Fruit fly (Drosophila melanogaster) whole organism, pupa: ENCODE results near the gene indra.
A peak's percentile ranks its signal among the peaks of the same experiment; 100 is the strongest.

Experiments
- CG10348 ChIP-seq: fragments of 200-800 bp; sonication (Bioruptor generic); IDR thresholded peaks from 2 replicates; pipeline ENCODE4 v1.3.6; 2022; ENCODE audit warnings: missing biosample characterization, missing genetic modification characterization
- CG12605 ChIP-seq: fragments of 200-800 bp; sonication (Bioruptor generic); IDR thresholded peaks from 2 replicates; pipeline ENCODE4 v1.3.6; 2022; ENCODE audit warnings: missing biosample characterization, missing genetic modification characterization
- CG13204 ChIP-seq: fragments of 200-800 bp; sonication (Bioruptor generic); optimal IDR thresholded peaks from 2 replicates; lab custom pipeline; 2018; ENCODE audit warnings: missing biosample characterization, mild to moderate bottlenecking, missing genetic modification characterization, moderate library complexity
- CG14655 ChIP-seq: fragments of 200-800 bp; sonication (Bioruptor generic); optimal IDR thresholded peaks from 3 replicates; lab custom pipeline; 2017; ENCODE audit warnings: mild to moderate bottlenecking, missing biosample characterization, missing genetic modification reagents, missing genetic modification characterization
- CG15710 ChIP-seq: fragments of 200-800 bp; sonication (Bioruptor generic); optimal IDR thresholded peaks from 2 replicates; lab custom pipeline; 2018; ENCODE audit warnings: missing biosample characterization, mild to moderate bottlenecking, missing genetic modification characterization, moderate library complexity
- CG17806 ChIP-seq: fragments of 200-800 bp; sonication (Bioruptor generic); optimal IDR thresholded peaks from 2 replicates; lab custom pipeline; 2018; ENCODE audit warnings: missing biosample characterization, mild to moderate bottlenecking, missing genetic modification characterization, moderate library complexity
- CG32121 ChIP-seq: fragments of 200-800 bp; sonication (Bioruptor generic); IDR thresholded peaks from 2 replicates; pipeline ENCODE4 v1.3.6; 2022; ENCODE audit warnings: missing biosample characterization, missing genetic modification characterization
- CG34367 ChIP-seq: fragments of 200-800 bp; sonication (Bioruptor generic); optimal IDR thresholded peaks from 2 replicates; lab custom pipeline; 2018; ENCODE audit warnings: missing biosample characterization, mild to moderate bottlenecking, missing genetic modification characterization
- CG4496 ChIP-seq: fragments of 200-800 bp; sonication (Bioruptor generic); IDR thresholded peaks from 3 replicates; pipeline ENCODE4 v1.3.6; 2022; ENCODE audit warnings: missing biosample characterization, missing genetic modification characterization
- CG8159 ChIP-seq: fragments of 200-800 bp; sonication (Bioruptor generic); optimal IDR thresholded peaks from 3 replicates; lab custom pipeline; 2018; ENCODE audit warnings: missing biosample characterization, mild to moderate bottlenecking, missing genetic modification characterization, moderate library complexity
- CG8301 ChIP-seq: fragments of 200-800 bp; sonication (Bioruptor generic); optimal IDR thresholded peaks from 2 replicates; lab custom pipeline; 2018; ENCODE audit warnings: missing biosample characterization, mild to moderate bottlenecking, missing genetic modification characterization
- CG9948 ChIP-seq: fragments of 200-800 bp; sonication (Bioruptor generic); optimal IDR thresholded peaks from 2 replicates; lab custom pipeline; 2018; ENCODE audit warnings: missing biosample characterization, mild to moderate bottlenecking, missing genetic modification characterization, moderate library complexity
- D1 ChIP-seq: fragments of 200-800 bp; sonication (Bioruptor generic); optimal IDR thresholded peaks from 2 replicates; lab custom pipeline; 2018; ENCODE audit warnings: missing biosample characterization, mild to moderate bottlenecking, missing genetic modification characterization, moderate library complexity
- EcR ChIP-seq: fragments of 200-800 bp; sonication (Bioruptor generic); optimal IDR thresholded peaks from 3 replicates; lab custom pipeline; 2019; ENCODE audit warnings: missing biosample characterization, missing genetic modification characterization, mild to moderate bottlenecking, moderate library complexity, missing genetic modification reagents
- Ets98B ChIP-seq: fragments of 200-800 bp; sonication (Bioruptor generic); IDR thresholded peaks from 2 replicates; pipeline ENCODE4 v1.3.6; 2022; ENCODE audit warnings: missing biosample characterization, missing genetic modification characterization
- Pif1A ChIP-seq: fragments of 200-800 bp; sonication (Bioruptor generic); optimal IDR thresholded peaks from 3 replicates; lab custom pipeline; 2016; ENCODE audit warnings: missing biosample characterization, missing genetic modification characterization
- Pif1B ChIP-seq: fragments of 200-800 bp; sonication (Bioruptor generic); optimal IDR thresholded peaks from 3 replicates; lab custom pipeline; 2016; ENCODE audit warnings: missing biosample characterization, missing genetic modification characterization
- Snoo ChIP-seq: fragments of 200-800 bp; sonication (Bioruptor generic); optimal IDR thresholded peaks from 3 replicates; lab custom pipeline; 2017; ENCODE audit warnings: missing biosample characterization, mild to moderate bottlenecking, missing genetic modification characterization, inconsistent platforms
- fd96Ca ChIP-seq: fragments of 200-800 bp; sonication (Bioruptor generic); IDR thresholded peaks from 3 replicates; pipeline ENCODE4 v1.3.6; 2022; ENCODE audit warnings: missing biosample characterization, missing genetic modification characterization
- gl ChIP-seq: fragments of 200-800 bp; sonication (Bioruptor generic); optimal IDR thresholded peaks from 2 replicates; lab custom pipeline; 2018; ENCODE audit warnings: missing biosample characterization, mild to moderate bottlenecking, missing genetic modification characterization
- rn ChIP-seq: fragments of 200-800 bp; sonication (Bioruptor generic); IDR thresholded peaks from 2 replicates; pipeline ENCODE4 v1.3.6; 2022; ENCODE audit warnings: missing biosample characterization, missing genetic modification characterization

indra gene

dm6 chr3L:1331542-1331941, 10.7 kb downstream of the indra start, which contains the start of gene msd1:
TSS of gene msd1 (plus strand) at chr3L:1331744.
- TF ChIP-seq CG14655 (no peak), CG8159 (no peak), CG34367 (tag; lab: Kevin White, UChicago) (no peak), CG10348 (GFP tag; lab: Robert Waterston, UW) (no peak), Pif1A (GFP tag; lab: Kevin White, UChicago) (no peak), CG9948 (tag; lab: Kevin White, UChicago) (no peak), D1 (tag; lab: Kevin White, UChicago) (no peak), EcR (GFP tag; lab: Kevin White, UChicago) (no peak), gl (tag; lab: Kevin White, UChicago) (no peak)
- TF ChIP-seq, all 21 proteins: peak for 0

- peak; percentile 47; the same call in 1 of the 2 replicates for TF ChIP-seq Ets98B (GFP tag; lab: Robert Waterston, UW)
- no peak for TF ChIP-seq CG13204 (GFP tag; lab: Kevin White, UChicago)
- TF ChIP-seq, all 21 proteins: peak for 1
These were observed 11.8 kb downstream of the indra start for dm6 chr3L:1330420-1330819.

dm6 chr3L:1329724-1330123, 12.5 kb downstream of the indra start, which contains the start of gene ND-ACP:
TSS of gene ND-ACP (plus strand) at chr3L:1329949.
- TF ChIP-seq CG4496 (GFP tag; lab: Robert Waterston, UW) (no peak), CG12605 (GFP tag; lab: Robert Waterston, UW) (no peak), CG32121 (no peak), CG17806 (tag; lab: Kevin White, UChicago) (no peak), Ets98B (GFP tag; lab: Robert Waterston, UW) (no peak), rn (GFP tag; lab: Robert Waterston, UW) (no peak), CG8301 (no peak), Pif1B (no peak), EcR (GFP tag; lab: Kevin White, UChicago) (no peak)

- no peak for TF ChIP-seq gl (tag; lab: Kevin White, UChicago)
- no peak for TF ChIP-seq EcR (GFP tag; lab: Kevin White, UChicago)
- TF ChIP-seq Pif1A (GFP tag; lab: Kevin White, UChicago): no peak
- no peak for TF ChIP-seq fd96Ca (GFP tag; lab: Robert Waterston, UW)
These were observed 16.6 kb downstream of the indra start for dm6 chr3L:1325626-1325937.

- TF ChIP-seq Pif1B: no peak
- TF ChIP-seq Pif1A (GFP tag; lab: Kevin White, UChicago): no peak
- TF ChIP-seq CG32121: no peak
- TF ChIP-seq CG15710 (tag; lab: Kevin White, UChicago): no peak
- no peak for TF ChIP-seq CG13204 (GFP tag; lab: Kevin White, UChicago)
- TF ChIP-seq fd96Ca (GFP tag; lab: Robert Waterston, UW): no peak
- TF ChIP-seq Ets98B (GFP tag; lab: Robert Waterston, UW): no peak
- no peak for TF ChIP-seq CG17806 (tag; lab: Kevin White, UChicago)
- TF ChIP-seq, all 21 proteins: peak for 0
These were observed 17.2 kb downstream of the indra start for dm6 chr3L:1324818-1325625.

dm6 chr3L:1323136-1323535, 19.1 kb downstream of the indra start:
- TF ChIP-seq D1 (tag; lab: Kevin White, UChicago): no peak
- no peak for TF ChIP-seq CG32121
- no peak for TF ChIP-seq CG12605 (GFP tag; lab: Robert Waterston, UW)
- peak; percentile 23 for TF ChIP-seq CG17806 (tag; lab: Kevin White, UChicago)
- TF ChIP-seq CG8301: no peak
- TF ChIP-seq gl (tag; lab: Kevin White, UChicago): no peak
- no peak for TF ChIP-seq CG34367 (tag; lab: Kevin White, UChicago)
- TF ChIP-seq CG13204 (GFP tag; lab: Kevin White, UChicago): no peak
- TF ChIP-seq CG8159: no peak
- TF ChIP-seq Pif1A (GFP tag; lab: Kevin White, UChicago): no peak
- TF ChIP-seq Snoo (tag; lab: Kevin White, UChicago): no peak
- no peak for TF ChIP-seq Ets98B (GFP tag; lab: Robert Waterston, UW)
- no peak for TF ChIP-seq rn (GFP tag; lab: Robert Waterston, UW)
- no peak for TF ChIP-seq CG10348 (GFP tag; lab: Robert Waterston, UW)
- peak; percentile 14 for TF ChIP-seq CG9948 (tag; lab: Kevin White, UChicago)
- peak; percentile 9 for TF ChIP-seq CG15710 (tag; lab: Kevin White, UChicago)
- TF ChIP-seq fd96Ca (GFP tag; lab: Robert Waterston, UW): 0 out of 3 replicates have a peak, but pooled peaks have one; percentile 7
- 0 out of 3 replicates have a peak, but pooled peaks have one; percentile 18 for TF ChIP-seq CG4496 (GFP tag; lab: Robert Waterston, UW)
- TF ChIP-seq EcR (GFP tag; lab: Kevin White, UChicago): no peak
- TF ChIP-seq Pif1B: no peak
- TF ChIP-seq CG14655: no peak
- TF ChIP-seq, all 21 proteins: peak for 5

- TF ChIP-seq CG34367 (tag; lab: Kevin White, UChicago) (no peak), fd96Ca (GFP tag; lab: Robert Waterston, UW) (no peak), rn (GFP tag; lab: Robert Waterston, UW) (no peak)
These were observed 19.5 kb downstream of the indra start, which contains the start of gene CG9184 for dm6 chr3L:1322706-1323105. TSS of gene CG9184 (minus strand) at chr3L:1322806.
